Worm (Caenorhabditis elegans): ENCODE measurements around the gene unc-42.
A peak's percentile ranks its signal among the peaks of the same experiment; 100 is the strongest.

Gene unc-42

DNA sequence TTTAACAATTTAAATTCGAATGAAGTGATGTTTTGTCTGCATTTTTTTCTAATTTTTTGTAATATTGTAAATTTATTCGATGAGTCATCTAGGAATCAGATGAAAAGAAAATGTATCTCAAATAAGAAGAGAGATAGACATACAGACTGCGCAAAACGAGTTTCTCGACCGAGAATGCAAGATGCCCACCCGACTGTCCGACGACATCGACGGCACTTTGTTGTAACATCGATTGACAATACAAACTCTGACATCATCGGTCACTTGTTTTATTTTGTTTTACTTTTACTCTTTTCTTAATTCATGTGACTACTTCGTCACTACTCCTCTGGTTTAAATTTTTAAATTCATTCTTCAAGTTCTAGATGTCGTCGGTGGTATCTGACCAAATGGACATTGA lies 28.3 kb downstream of the unc-42 start, which contains the start of gene sta-2 (continued):
- no peak for TF ChIP-seq sptf-1 (tag; optimal IDR thresholded peaks at IDR 0.05)
- TF ChIP-seq efl-3 (GFP tag; optimal IDR thresholded peaks at IDR 0.05) = no peak
- no peak for TF ChIP-seq ets-5 (GFP tag; IDR thresholded peaks at IDR 0.05)
- no peak for TF ChIP-seq nhr-11 (tag; optimal IDR thresholded peaks at IDR 0.05)
- no peak for TF ChIP-seq snpc-4 (tag; optimal IDR thresholded peaks at IDR 0.05)
- TF ChIP-seq lin-15B (tag; optimal IDR thresholded peaks at IDR 0.05) = no peak
- TF ChIP-seq unc-130 (tag; optimal IDR thresholded peaks at IDR 0.05) = peak; percentile 35
- no peak for TF ChIP-seq lin-13 (GFP tag; optimal IDR thresholded peaks at IDR 0.05)
- TF ChIP-seq nhr-76 (tag; optimal IDR thresholded peaks at IDR 0.05) = no peak

- TF ChIP-seq swsn-7 (tag; optimal IDR thresholded peaks at IDR 0.05) (no peak), grh-1 (GFP tag; IDR thresholded peaks at IDR 0.05) (no peak), nhr-77 (tag; optimal IDR thresholded peaks at IDR 0.05) (no peak), mep-1 (tag; optimal IDR thresholded peaks at IDR 0.05) (no peak), egl-13 (tag; optimal IDR thresholded peaks at IDR 0.05) (no peak), ces-1 (GFP tag; optimal IDR thresholded peaks at IDR 0.05) (no peak), unc-98 (GFP tag; IDR thresholded peaks at IDR 0.05) (no peak), Y116A8C.19 (tag; optimal IDR thresholded peaks at IDR 0.05; ENCODE audit: borderline replicate concordance) (no peak), lin-15B (tag; optimal IDR thresholded peaks at IDR 0.05) (no peak), F16B12.6 (tag; optimal IDR thresholded peaks at IDR 0.05) (no peak), hlh-17 (GFP tag; optimal IDR thresholded peaks at IDR 0.05; ENCODE audit: borderline replicate concordance) (no peak), nhr-19 (GFP tag; conservative IDR thresholded peaks at IDR 0.05) (no peak), dpl-1 (GFP tag; optimal IDR thresholded peaks at IDR 0.05) (no peak), unc-30 (tag; optimal IDR thresholded peaks at IDR 0.05) (no peak), lin-13 (GFP tag; optimal IDR thresholded peaks at IDR 0.05) (no peak), fkh-10 (GFP tag; optimal IDR thresholded peaks at IDR 0.05) (no peak), mef-2 (tag; optimal IDR thresholded peaks at IDR 0.05) (no peak), fos-1 (tag; optimal IDR thresholded peaks at IDR 0.05) (no peak)
Measured at ce11 chrV:9739402-9739801, 29.8 kb downstream of the unc-42 start, which contains the start of gene marc-1. Gene marc-1, plus strand, starts transcription at chrV:9739702.

- TF ChIP-seq efl-1 (optimal IDR thresholded peaks at IDR 0.05) (no peak), efl-1 (GFP tag; optimal IDR thresholded peaks at IDR 0.05 in 1 of 2) (peak in 1 of 2 experiments; percentile 73), irx-1 (tag; optimal IDR thresholded peaks at IDR 0.05) (no peak), fkh-4 (tag; optimal IDR thresholded peaks at IDR 0.05; ENCODE audit: borderline replicate concordance) (no peak), lsy-2 (tag; optimal IDR thresholded peaks at IDR 0.05) (no peak), nhr-71 (tag; optimal IDR thresholded peaks at IDR 0.05) (no peak), pax-3 (tag; optimal IDR thresholded peaks at IDR 0.05) (no peak), elt-2 (tag; optimal IDR thresholded peaks at IDR 0.05) (peak; percentile 56), unc-130 (tag; optimal IDR thresholded peaks at IDR 0.05) (no peak), rnt-1 (tag; optimal IDR thresholded peaks at IDR 0.05) (no peak)
Measured at ce11 chrV:9738077-9738705, 31.0 kb downstream of the unc-42 start.

- TF ChIP-seq elt-2 (tag; optimal IDR thresholded peaks at IDR 0.05) (peak; percentile 26), ama-1 (optimal IDR thresholded peaks at IDR 0.05) (no peak)
Measured at ce11 chrV:9737287-9737686, 31.9 kb downstream of the unc-42 start, which contains the start of gene aqp-4. Gene aqp-4, plus strand, starts transcription at chrV:9737556.

ce11 chrV:9733920-9734454 lies 35.2 kb downstream of the unc-42 start, which contains the start of gene cal-7:
Gene cal-7, plus strand, starts transcription at chrV:9734103.
- peak; percentile 35 for TF ChIP-seq ztf-4 (tag; optimal IDR thresholded peaks at IDR 0.05)
- TF ChIP-seq lsy-2 (tag; optimal IDR thresholded peaks at IDR 0.05) = peak in 1 of 2 experiments; percentile 24
- no peak for TF ChIP-seq Y116A8C.19 (tag; optimal IDR thresholded peaks at IDR 0.05; ENCODE audit: borderline replicate concordance)
- peak; percentile 5 for TF ChIP-seq nhr-71 (tag; optimal IDR thresholded peaks at IDR 0.05)
- TF ChIP-seq nhr-47 (tag; optimal IDR thresholded peaks at IDR 0.05) = no peak
- no peak for TF ChIP-seq pag-3 (tag; optimal IDR thresholded peaks at IDR 0.05; ENCODE audit: borderline replicate concordance, insufficient read depth)
- no peak for TF ChIP-seq rnt-1 (tag; optimal IDR thresholded peaks at IDR 0.05)
- TF ChIP-seq egl-13 (tag; optimal IDR thresholded peaks at IDR 0.05) = peak; percentile 1
- TF ChIP-seq ets-5 (GFP tag; IDR thresholded peaks at IDR 0.05) = no peak
- TF ChIP-seq ces-1 (GFP tag; optimal IDR thresholded peaks at IDR 0.05) = no peak
- TF ChIP-seq aly-2 (tag; optimal IDR thresholded peaks at IDR 0.05) = peak; percentile 10
- peak; percentile 2 for TF ChIP-seq fkh-8 (tag; optimal IDR thresholded peaks at IDR 0.05)
- no peak for TF ChIP-seq zip-4 (GFP tag; optimal IDR thresholded peaks at IDR 0.05)
